Worm (Caenorhabditis elegans) whole organism, midembryonic: Measurements from ENCODE around the gene ZK1240.3.

Experiments used
- T22C8.4 ChIP-seq: fragments of 200-800 bp; sonication (Bioruptor generic); IDR thresholded peaks from 2 replicates; pipeline ENCODE4 v1.3.6; 2022; ENCODE audit warnings: missing genetic modification characterization, missing compliant biosample characterization
- flt-1 ChIP-seq: fragments of 200-800 bp; sonication (Bioruptor generic); IDR thresholded peaks from 2 replicates; pipeline ENCODE4 v1.3.6; 2022; ENCODE audit warnings: missing genetic modification characterization, missing compliant biosample characterization
- med-1 ChIP-seq: sonication (generic microtip); optimal IDR thresholded peaks from 2 replicates; lab custom pipeline; 2017; ENCODE audit warnings: missing genetic modification characterization, mild to moderate bottlenecking, missing compliant biosample characterization, antibody characterized with exemption, missing genetic modification reagents; ENCODE audit not compliant: insufficient read depth
- ref-1 ChIP-seq: fragments of 200-800 bp; sonication (Bioruptor generic); conservative IDR thresholded peaks from 2 replicates; pipeline ENCODE4 v1.3.6; 2022; ENCODE audit warnings: missing genetic modification reagents, missing genetic modification characterization, missing compliant biosample characterization
- tab-1 ChIP-seq: fragments of 200-800 bp; sonication (Bioruptor generic); IDR thresholded peaks from 2 replicates; pipeline ENCODE4 v1.3.6; 2022; ENCODE audit warnings: missing genetic modification characterization, missing compliant biosample characterization
- ztf-29 ChIP-seq: fragments of 200-800 bp; sonication (Bioruptor generic); IDR thresholded peaks from 2 replicates; pipeline ENCODE4 v1.3.6; 2022; ENCODE audit warnings: missing genetic modification reagents, missing genetic modification characterization, missing compliant biosample characterization

- TF ChIP-seq ref-1 (no peak), ztf-29 (GFP tag; lab: Robert Waterston, UW) (no peak), tab-1 (no peak), flt-1 (no peak), T22C8.4 (GFP tag; lab: Robert Waterston, UW) (no peak), med-1 (no peak)
Observed at ce11 chrII:2341515-2341914, 21.4 kb downstream of the ZK1240.3 start, which contains the start of gene enri-1.
